Worm (Caenorhabditis elegans) whole organism, L1 larva: ENCODE results near the gene pgp-4.

Experiments
- aha-1 ChIP-seq: fragments of 150-350 bp; optimal IDR thresholded peaks from 2 replicates; lab custom pipeline; 2014; ENCODE audit warnings: missing biosample characterization, missing genetic modification characterization
- fkh-10 ChIP-seq: sonication (generic microtip); optimal IDR thresholded peaks from 2 replicates; lab custom pipeline; 2017; ENCODE audit warnings: missing biosample characterization, missing genetic modification reagents, missing genetic modification characterization
- hpl-2 ChIP-seq: fragments of 150-350 bp; optimal IDR thresholded peaks from 2 replicates; lab custom pipeline; 2014; ENCODE audit warnings: missing biosample characterization, missing genetic modification reagents, missing genetic modification characterization
- nhr-77 ChIP-seq: fragments of 150-350 bp; optimal IDR thresholded peaks from 2 replicates; lab custom pipeline; 2014; ENCODE audit warnings: missing biosample characterization, missing genetic modification characterization
- snpc-4 ChIP-seq: fragments of 150-350 bp; optimal IDR thresholded peaks from 2 replicates; lab custom pipeline; 2014; ENCODE audit warnings: missing biosample characterization, missing genetic modification characterization
- sup-37 ChIP-seq: fragments of 200-800 bp; sonication (Bioruptor generic); optimal IDR thresholded peaks from 2 replicates; lab custom pipeline; 2018; ENCODE audit warnings: mild to moderate bottlenecking, missing genetic modification characterization, missing compliant biosample characterization
- ztf-11 ChIP-seq, 2 experiments: sonication (generic microtip); optimal IDR thresholded peaks; 2 replicates each; lab custom pipeline; 2016 to 2017; ENCODE audit warnings: missing genetic modification characterization in 2 of 2, missing biosample characterization in 1 of 2, missing compliant biosample characterization in 1 of 2

ce11 chrX:11324240-11324639 is 33.4 kb upstream of the pgp-4 start, which contains the start of gene asm-2:
- TF ChIP-seq sup-37 (GFP tag; lab: Kevin White, UChicago), result no peak
- TF ChIP-seq fkh-10 (GFP tag; lab: Kevin White, UChicago), result no peak
- TF ChIP-seq ztf-11 (tag; optimal IDR thresholded peaks at IDR 0.05; lab: Kevin White, UChicago), result no peak
- TF ChIP-seq hpl-2 (GFP tag; lab: Kevin White, UChicago), result no peak
- TF ChIP-seq aha-1, result no peak
- TF ChIP-seq snpc-4 (tag; lab: Kevin White, UChicago), result no peak
- TF ChIP-seq nhr-77, result no peak
